Worm (Caenorhabditis elegans) whole organism, L3 larva: Measurements from ENCODE around the gene F49C12.6.

Experiments
- R02D3.7 ChIP-seq: fragments of 150-350 bp; optimal IDR thresholded peaks from 2 replicates; lab custom pipeline; 2014; ENCODE audit warnings: missing biosample characterization, missing genetic modification characterization
- ama-1 ChIP-seq: fragments of 150-350 bp; optimal IDR thresholded peaks from 2 replicates; lab custom pipeline; 2018
- ceh-9 ChIP-seq: sonication (generic microtip); optimal IDR thresholded peaks from 2 replicates; lab custom pipeline; 2018; ENCODE audit warnings: missing biosample characterization, missing genetic modification characterization
- fos-1 ChIP-seq: fragments of 150-350 bp; optimal IDR thresholded peaks from 2 replicates; lab custom pipeline; 2014; ENCODE audit warnings: missing biosample characterization, missing genetic modification characterization
- jun-1 ChIP-seq: fragments of 150-350 bp; optimal IDR thresholded peaks from 2 replicates; lab custom pipeline; 2014; ENCODE audit warnings: missing biosample characterization, missing genetic modification reagents, missing genetic modification characterization
- nfya-1 ChIP-seq: sonication (generic microtip); optimal IDR thresholded peaks from 2 replicates; lab custom pipeline; 2017; ENCODE audit warnings: missing genetic modification characterization, mild to moderate bottlenecking, missing compliant biosample characterization, antibody characterized with exemption, moderate library complexity; ENCODE audit not compliant: insufficient read depth
- nhr-11 ChIP-seq: fragments of 150-350 bp; optimal IDR thresholded peaks from 2 replicates; lab custom pipeline; 2014; ENCODE audit warnings: missing biosample characterization, missing genetic modification characterization
- nhr-23 ChIP-seq: fragments of 150-350 bp; optimal IDR thresholded peaks from 2 replicates; lab custom pipeline; 2014; ENCODE audit warnings: missing biosample characterization, missing genetic modification reagents, missing genetic modification characterization
- nhr-237 ChIP-seq: fragments of 150-350 bp; optimal IDR thresholded peaks from 2 replicates; lab custom pipeline; 2014; ENCODE audit warnings: missing biosample characterization, missing genetic modification characterization
- nhr-28 ChIP-seq: fragments of 150-350 bp; optimal IDR thresholded peaks from 2 replicates; lab custom pipeline; 2014; ENCODE audit warnings: missing biosample characterization, missing genetic modification characterization
- nhr-77 ChIP-seq: fragments of 150-350 bp; optimal IDR thresholded peaks from 2 replicates; lab custom pipeline; 2014; ENCODE audit warnings: missing biosample characterization, missing genetic modification characterization
- skn-1 ChIP-seq: fragments of 150-350 bp; optimal IDR thresholded peaks from 2 replicates; lab custom pipeline; 2014; ENCODE audit warnings: missing biosample characterization, missing genetic modification characterization
- tbx-2 ChIP-seq: sonication (generic microtip); optimal IDR thresholded peaks from 2 replicates; lab custom pipeline; 2016; ENCODE audit warnings: mild to moderate bottlenecking, missing genetic modification characterization, missing compliant biosample characterization
- unc-39 ChIP-seq: sonication (generic microtip); optimal IDR thresholded peaks from 4 replicates; lab custom pipeline; 2017; ENCODE audit warnings: missing biosample characterization, missing genetic modification characterization

ce11 chrIV:9323989-9324506, 15.2 kb upstream of the F49C12.6 start, which contains the start of the genes nspg-11 and F49C12.15:
- no peak for TF ChIP-seq jun-1 (tag; lab: Kevin White, UChicago)
- no peak for TF ChIP-seq nfya-1 (tag; lab: Kevin White, UChicago)
- no peak for TF ChIP-seq skn-1 (tag; lab: Kevin White, UChicago)
- no peak for TF ChIP-seq nhr-28 (tag; lab: Kevin White, UChicago)
- no peak for TF ChIP-seq nhr-237 (tag; lab: Kevin White, UChicago)
- TF ChIP-seq tbx-2 (tag; lab: Kevin White, UChicago): no peak
- TF ChIP-seq fos-1 (tag; lab: Kevin White, UChicago): no peak
- TF ChIP-seq ama-1 (lab: Kevin White, UChicago): no peak
- TF ChIP-seq nhr-77 (tag; lab: Kevin White, UChicago): no peak
- TF ChIP-seq nhr-11 (tag; lab: Kevin White, UChicago): no peak
- TF ChIP-seq R02D3.7: no peak
- TF ChIP-seq ceh-9: no peak
- TF ChIP-seq unc-39 (tag; lab: Kevin White, UChicago): no peak
- no peak for TF ChIP-seq nhr-23 (tag; lab: Kevin White, UChicago)
